Worm (Caenorhabditis elegans) whole organism, L4 larva: Measurements from ENCODE around the gene emb-8.
A peak's percentile ranks its signal among the peaks of the same experiment; 100 is the strongest.

Source experiments
- D1046.2 ChIP-seq: fragments of 200-800 bp; sonication (Bioruptor generic); IDR thresholded peaks from 2 replicates; pipeline ENCODE4 v1.3.6; 2022; ENCODE audit warnings: missing genetic modification characterization, missing compliant biosample characterization
- F37D6.2 ChIP-seq: sonication (generic microtip); optimal IDR thresholded peaks from 2 replicates; lab custom pipeline; 2016; ENCODE audit warnings: mild to moderate bottlenecking, missing genetic modification characterization, missing compliant biosample characterization
- T20F7.1 ChIP-seq: fragments of 200-800 bp; sonication (Bioruptor generic); optimal IDR thresholded peaks from 2 replicates; lab custom pipeline; 2018; ENCODE audit warnings: mild to moderate bottlenecking, missing genetic modification characterization, missing compliant biosample characterization
- Y48G9A.11 ChIP-seq: fragments of 200-800 bp; sonication (Bioruptor generic); IDR thresholded peaks from 2 replicates; pipeline ENCODE4 v1.3.6; 2022; ENCODE audit warnings: missing genetic modification reagents, missing genetic modification characterization, missing compliant biosample characterization
- aha-1 ChIP-seq: fragments of 150-350 bp; peaks from one replicate; lab custom pipeline; 2014; ENCODE audit warnings: missing biosample characterization, missing genetic modification characterization
- aly-2 ChIP-seq: sonication (generic microtip); optimal IDR thresholded peaks from 2 replicates; lab custom pipeline; 2018; ENCODE audit warnings: missing biosample characterization, missing genetic modification characterization
- arid-1 ChIP-seq: fragments of 200-800 bp; sonication (Bioruptor generic); conservative IDR thresholded peaks from 2 replicates; pipeline ENCODE4 v1.3.6; 2022; ENCODE audit warnings: missing genetic modification reagents, missing genetic modification characterization, missing compliant biosample characterization
- ceh-44 ChIP-seq: fragments of 200-800 bp; sonication (Bioruptor generic); IDR thresholded peaks from 2 replicates; pipeline ENCODE4 v1.3.6; 2022; ENCODE audit warnings: missing genetic modification reagents, missing genetic modification characterization, missing compliant biosample characterization
- ces-1 ChIP-seq: fragments of 150-350 bp; sonication (generic microtip); optimal IDR thresholded peaks from 4 replicates; lab custom pipeline; 2014; ENCODE audit warnings: missing biosample characterization, missing genetic modification reagents, missing genetic modification characterization
- daf-12 ChIP-seq: fragments of 150-350 bp; optimal IDR thresholded peaks from 2 replicates; lab custom pipeline; 2014; ENCODE audit warnings: missing biosample characterization, missing genetic modification reagents, missing genetic modification characterization
- daf-16 ChIP-seq, 3 experiments: sonication (generic microtip); optimal IDR thresholded peaks; 2 replicates each; lab custom pipeline; 2016 to 2017; ENCODE audit warnings: missing genetic modification characterization in 3 of 3, missing genetic modification reagents in 3 of 3, mild to moderate bottlenecking in 2 of 3, missing compliant biosample characterization in 2 of 3, missing biosample characterization in 1 of 3, moderate library complexity in 1 of 3
- dmd-6 ChIP-seq: fragments of 200-800 bp; sonication (Bioruptor generic); IDR thresholded peaks from 2 replicates; pipeline ENCODE4 v1.3.6; 2022; ENCODE audit warnings: missing genetic modification reagents, missing genetic modification characterization, missing compliant biosample characterization
- dmd-9 ChIP-seq: fragments of 200-800 bp; sonication (Bioruptor generic); IDR thresholded peaks from 2 replicates; pipeline ENCODE4 v1.3.6; 2022; ENCODE audit warnings: missing genetic modification reagents, missing genetic modification characterization, missing compliant biosample characterization
- dpl-1 ChIP-seq: fragments of 150-350 bp; optimal IDR thresholded peaks from 2 replicates; lab custom pipeline; 2014; ENCODE audit warnings: missing biosample characterization, missing genetic modification reagents, missing genetic modification characterization
- dve-1 ChIP-seq: sonication (generic microtip); optimal IDR thresholded peaks from 2 replicates; lab custom pipeline; 2017; ENCODE audit warnings: antibody characterized with exemption, mild to moderate bottlenecking, missing genetic modification characterization, missing compliant biosample characterization; ENCODE audit not compliant: insufficient read depth
- hlh-11 ChIP-seq: fragments of 200-800 bp; sonication (Bioruptor generic); optimal IDR thresholded peaks from 2 replicates; lab custom pipeline; 2018; ENCODE audit warnings: mild to moderate bottlenecking, missing genetic modification characterization, missing compliant biosample characterization
- jun-1 ChIP-seq: fragments of 150-350 bp; optimal IDR thresholded peaks from 2 replicates; lab custom pipeline; 2014; ENCODE audit warnings: missing biosample characterization, missing genetic modification reagents, missing genetic modification characterization
- lim-7 ChIP-seq: fragments of 200-800 bp; sonication (Bioruptor generic); IDR thresholded peaks from 2 replicates; pipeline ENCODE4 v1.3.6; 2022; ENCODE audit warnings: missing genetic modification characterization, missing compliant biosample characterization
- lin-13 ChIP-seq: fragments of 150-350 bp; optimal IDR thresholded peaks from 2 replicates; lab custom pipeline; 2014; ENCODE audit warnings: missing biosample characterization, missing genetic modification reagents, missing genetic modification characterization
- lin-15B ChIP-seq: fragments of 150-350 bp; sonication (generic microtip); optimal IDR thresholded peaks from 3 replicates; lab custom pipeline; 2014; ENCODE audit warnings: missing biosample characterization, missing genetic modification characterization
- lin-38 ChIP-seq: fragments of 200-800 bp; sonication (Bioruptor generic); IDR thresholded peaks from 2 replicates; pipeline ENCODE4 v1.3.6; 2022; ENCODE audit warnings: missing genetic modification reagents, missing genetic modification characterization, missing compliant biosample characterization
- lir-3 ChIP-seq: sonication (generic microtip); optimal IDR thresholded peaks from 2 replicates; lab custom pipeline; 2016; ENCODE audit warnings: mild to moderate bottlenecking, missing genetic modification characterization, missing compliant biosample characterization
- lsy-2 ChIP-seq, 2 experiments: fragments of 150-350 bp in 1 of 2; sonication (generic microtip) in 1 of 2; optimal IDR thresholded peaks; 2 replicates each; lab custom pipeline; 2014 to 2017; ENCODE audit warnings: missing biosample characterization in 2 of 2, missing genetic modification characterization in 2 of 2
- madf-5 ChIP-seq, 2 experiments: fragments of 200-800 bp; sonication (Bioruptor generic); IDR thresholded peaks; 2 replicates each; pipeline ENCODE4 v1.3.6; 2022; ENCODE audit warnings: missing compliant biosample characterization in 2 of 2, missing genetic modification characterization in 2 of 2
- mep-1 ChIP-seq: fragments of 150-350 bp; sonication (generic microtip); optimal IDR thresholded peaks from 3 replicates; lab custom pipeline; 2014; ENCODE audit warnings: missing biosample characterization, missing genetic modification characterization
- mes-2 ChIP-seq: sonication (generic microtip); optimal IDR thresholded peaks from 2 replicates; lab custom pipeline; 2016; ENCODE audit warnings: missing genotype, mild to moderate bottlenecking, missing genetic modification characterization, missing compliant biosample characterization; ENCODE audit not compliant: poor library complexity, severe bottlenecking
- nhr-102 ChIP-seq: sonication (generic microtip); optimal IDR thresholded peaks from 2 replicates; lab custom pipeline; 2016; ENCODE audit warnings: mild to moderate bottlenecking, missing genetic modification characterization, moderate library complexity, missing compliant biosample characterization
- nhr-11 ChIP-seq: fragments of 150-350 bp; optimal IDR thresholded peaks from 2 replicates; lab custom pipeline; 2014; ENCODE audit warnings: missing biosample characterization, missing genetic modification characterization
- nhr-237 ChIP-seq: sonication (generic microtip); optimal IDR thresholded peaks from 2 replicates; lab custom pipeline; 2017; ENCODE audit warnings: missing biosample characterization, missing genetic modification characterization
- nhr-28 ChIP-seq: fragments of 150-350 bp; optimal IDR thresholded peaks from 2 replicates; lab custom pipeline; 2014; ENCODE audit warnings: missing biosample characterization, missing genetic modification characterization
- nhr-41 ChIP-seq: fragments of 200-800 bp; sonication (Bioruptor generic); IDR thresholded peaks from 2 replicates; pipeline ENCODE4 v1.3.6; 2022; ENCODE audit warnings: missing genetic modification reagents, missing genetic modification characterization, missing compliant biosample characterization
- nhr-76 ChIP-seq: fragments of 150-350 bp; optimal IDR thresholded peaks from 2 replicates; lab custom pipeline; 2014; ENCODE audit warnings: missing biosample characterization, missing genetic modification characterization
- nhr-77 ChIP-seq: fragments of 150-350 bp; optimal IDR thresholded peaks from 2 replicates; lab custom pipeline; 2014; ENCODE audit warnings: missing biosample characterization, missing genetic modification characterization
- pha-4 ChIP-seq, 2 experiments: fragments of 150-350 bp in 1 of 2; fragments of 200-800 bp in 1 of 2; sonication (Bioruptor generic) in 1 of 2; IDR thresholded peaks in 1 of 2; optimal IDR thresholded peaks in 1 of 2; 2 replicates each; pipeline versions ENCODE4 v1.3.6 to Lab custom; 2014 to 2022; ENCODE audit warnings: missing genetic modification characterization in 2 of 2, missing genetic modification reagents in 2 of 2, missing biosample characterization in 1 of 2, missing compliant biosample characterization in 1 of 2
- pqm-1 ChIP-seq: sonication (generic microtip); optimal IDR thresholded peaks from 2 replicates; lab custom pipeline; 2017; ENCODE audit warnings: missing biosample characterization, missing genetic modification characterization
- set-16 ChIP-seq: fragments of 200-800 bp; sonication (Bioruptor generic); IDR thresholded peaks from 2 replicates; pipeline ENCODE4 v1.3.6; 2022; ENCODE audit warnings: missing genetic modification reagents, missing genetic modification characterization, missing compliant biosample characterization
- snpc-1.2 ChIP-seq: fragments of 200-800 bp; sonication (Bioruptor generic); IDR thresholded peaks from 2 replicates; pipeline ENCODE4 v1.3.6; 2022; ENCODE audit warnings: missing genetic modification reagents, missing genetic modification characterization, missing compliant biosample characterization
- snpc-4 ChIP-seq: fragments of 150-350 bp; optimal IDR thresholded peaks from 2 replicates; lab custom pipeline; 2014; ENCODE audit warnings: missing biosample characterization, missing genetic modification characterization
- spr-1 ChIP-seq: sonication (generic microtip); optimal IDR thresholded peaks from 2 replicates; lab custom pipeline; 2016; ENCODE audit warnings: mild to moderate bottlenecking, missing genetic modification characterization, missing compliant biosample characterization
- spr-3 ChIP-seq: fragments of 200-800 bp; sonication (Bioruptor generic); optimal IDR thresholded peaks from 2 replicates; lab custom pipeline; 2018; ENCODE audit warnings: mild to moderate bottlenecking, missing genetic modification characterization, missing compliant biosample characterization
- unc-130 ChIP-seq: sonication (generic microtip); optimal IDR thresholded peaks from 2 replicates; lab custom pipeline; 2016; ENCODE audit warnings: missing genetic modification reagents, missing genetic modification characterization, missing compliant biosample characterization
- unc-39 ChIP-seq: sonication (generic microtip); optimal IDR thresholded peaks from 2 replicates; lab custom pipeline; 2017; ENCODE audit warnings: missing biosample characterization, missing genetic modification characterization
- unc-62 ChIP-seq, 3 experiments: fragments of 150-350 bp in 1 of 3; sonication (generic microtip); optimal IDR thresholded peaks in 2 of 3; peaks in 1 of 3; 1 replicate in 1 of 3; 2 replicates in 2 of 3; lab custom pipeline; 2014 to 2017; ENCODE audit warnings: missing biosample characterization in 3 of 3, missing genetic modification characterization in 3 of 3, missing genetic modification reagents in 3 of 3, missing genotype in 1 of 3
- ztf-11 ChIP-seq: fragments of 150-350 bp; optimal IDR thresholded peaks from 2 replicates; lab custom pipeline; 2014; ENCODE audit warnings: missing biosample characterization, missing genetic modification characterization
- ztf-7 ChIP-seq: fragments of 150-350 bp; optimal IDR thresholded peaks from 2 replicates; lab custom pipeline; 2014; ENCODE audit warnings: missing biosample characterization, missing genetic modification characterization

Gene emb-8

DNA sequence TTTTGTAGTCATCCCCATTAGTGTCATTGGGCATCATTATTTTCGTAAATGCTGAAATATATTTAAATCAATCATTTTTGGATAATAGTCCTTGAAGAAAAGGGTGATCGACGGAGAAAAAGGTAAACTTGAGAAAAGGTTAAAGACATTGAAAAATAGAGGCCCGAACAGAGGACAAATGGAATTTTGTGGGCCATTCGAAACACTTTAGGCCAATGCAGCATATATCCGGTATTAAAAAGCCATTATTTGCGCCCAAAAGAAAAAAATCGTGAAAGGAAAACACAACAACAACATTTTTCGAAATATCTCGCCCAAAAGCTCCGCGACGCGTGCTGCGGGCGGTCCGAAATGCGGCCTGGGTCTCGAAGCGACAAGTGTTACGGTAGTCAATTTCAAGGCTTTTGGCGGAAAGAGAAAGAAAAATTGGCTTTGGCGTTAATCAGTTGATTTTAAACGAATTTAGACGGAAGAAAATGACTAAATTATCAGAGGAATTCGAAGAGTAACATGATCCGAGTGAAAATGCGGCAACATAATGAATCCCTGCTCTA lies 7.5 kb upstream of the emb-8 start, which contains the start of gene morc-1:
Gene morc-1 (minus strand): TSS at position 51 of the 554 bp plus-strand sequence.
- TF ChIP-seq unc-130 (GFP tag; lab: Kevin White, UChicago), result peak; percentile 15
- no peak for TF ChIP-seq dpl-1 (GFP tag; lab: Kevin White, UChicago)
- TF ChIP-seq Y48G9A.11 (GFP tag; lab: Robert Waterston, UW), result 0 out of 2 replicates have a peak, but pooled peaks have one; percentile 14
- TF ChIP-seq nhr-77, result no peak
- TF ChIP-seq aly-2 (tag; lab: Kevin White, UChicago), result no peak
- no peak for TF ChIP-seq lim-7 (GFP tag; lab: Robert Waterston, UW)
- no peak for TF ChIP-seq set-16 (GFP tag; lab: Robert Waterston, UW)
- TF ChIP-seq mes-2, result peak; percentile 34
- TF ChIP-seq lsy-2 (tag; optimal IDR thresholded peaks at IDR 0.05; lab: Kevin White, UChicago), result peak in 1 of 2 experiments; percentile 49
- TF ChIP-seq aha-1 (tag; lab: Kevin White, UChicago), result peak; percentile 81
- TF ChIP-seq unc-62 (GFP tag; optimal IDR thresholded peaks at IDR 0.05 in 1 of 2; lab: Kevin White, UChicago), result no peak
- TF ChIP-seq unc-62 (tag; optimal IDR thresholded peaks at IDR 0.05; lab: Kevin White, UChicago), result no peak

DNA sequence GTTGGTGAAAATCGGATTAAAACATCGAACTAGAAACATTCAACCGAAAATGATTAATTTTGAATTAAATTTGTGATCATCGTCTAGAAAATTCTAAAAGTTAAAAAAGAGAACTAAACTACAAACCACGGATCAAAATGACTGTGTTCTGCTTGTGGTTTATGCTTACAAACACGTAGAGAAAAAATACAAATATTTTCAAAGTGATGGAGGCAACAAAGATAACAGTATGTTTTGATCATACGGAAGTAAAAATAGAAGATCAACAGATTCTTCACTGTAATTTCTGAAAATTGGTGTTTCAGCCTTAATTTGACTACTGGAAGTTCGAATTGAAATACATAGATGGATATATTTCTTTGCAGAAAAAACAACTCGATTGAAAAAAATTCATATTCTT lies 3.8 kb upstream of the emb-8 start:
- TF ChIP-seq nhr-76 (tag; lab: Kevin White, UChicago) (no peak), dve-1 (tag; lab: Kevin White, UChicago) (peak; percentile 29), F37D6.2 (tag; lab: Kevin White, UChicago) (no peak), ceh-44 (GFP tag; lab: Robert Waterston, UW) (no peak), lin-15B (tag; lab: Kevin White, UChicago) (no peak), lsy-2 (tag; optimal IDR thresholded peaks at IDR 0.05; lab: Kevin White, UChicago) (no peak), pha-4 (GFP tag; IDR thresholded peaks at IDR 0.05; lab: Robert Waterston, UW) (peak; percentile 36; the same call in 1 of the 2 replicates), pha-4 (tag; optimal IDR thresholded peaks at IDR 0.05; lab: Kevin White, UChicago) (no peak), snpc-1.2 (GFP tag; lab: Robert Waterston, UW) (no peak), lin-13 (GFP tag; lab: Kevin White, UChicago) (peak; percentile 15), spr-3 (no peak), nhr-237 (tag; lab: Kevin White, UChicago) (no peak), daf-16 (GFP tag; optimal IDR thresholded peaks at IDR 0.05; lab: Kevin White, UChicago) (no peak), daf-16 (tag; optimal IDR thresholded peaks at IDR 0.05; lab: Kevin White, UChicago) (peak; percentile 82), mep-1 (peak; percentile 13), nhr-102 (tag; lab: Kevin White, UChicago) (peak; percentile 27), jun-1 (no peak), nhr-28 (tag; lab: Kevin White, UChicago) (peak; percentile 96), dmd-6 (GFP tag; lab: Robert Waterston, UW) (peak; percentile 27; the same call in 1 of the 2 replicates), lin-38 (GFP tag; lab: Robert Waterston, UW) (peak; percentile 46), ztf-7 (tag; lab: Kevin White, UChicago) (no peak), unc-39 (tag; lab: Kevin White, UChicago) (no peak), dmd-9 (GFP tag; lab: Robert Waterston, UW) (no peak)

DNA sequence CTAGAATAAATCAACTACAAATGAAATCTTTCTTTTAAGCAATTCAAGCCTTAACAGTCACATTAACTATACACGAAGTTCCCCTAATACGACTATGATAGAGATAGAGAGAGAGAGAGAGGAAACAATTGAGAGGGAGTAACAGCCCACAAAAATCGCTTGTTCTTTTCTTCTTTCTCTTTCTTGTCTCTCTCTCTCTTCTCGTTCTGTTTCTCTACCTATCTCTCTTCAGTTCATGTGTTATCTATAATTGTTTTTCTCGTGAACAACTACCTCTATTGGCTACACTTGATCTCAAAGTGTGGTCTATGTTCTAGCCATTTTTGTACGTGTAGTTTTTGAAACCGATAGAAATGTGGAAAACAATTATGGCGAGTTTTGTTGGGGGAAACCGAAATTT lies 3.2 kb upstream of the emb-8 start:
- TF ChIP-seq T20F7.1 (peak; percentile 46), pqm-1 (tag; lab: Kevin White, UChicago) (peak; percentile 54), nhr-11 (peak; percentile 85), unc-62 (GFP tag; optimal IDR thresholded peaks at IDR 0.05 in 1 of 2; lab: Kevin White, UChicago) (no peak), unc-62 (tag; optimal IDR thresholded peaks at IDR 0.05; lab: Kevin White, UChicago) (no peak), aly-2 (tag; lab: Kevin White, UChicago) (no peak), daf-12 (tag; lab: Kevin White, UChicago) (no peak), snpc-1.2 (GFP tag; lab: Robert Waterston, UW) (no peak), daf-16 (GFP tag; optimal IDR thresholded peaks at IDR 0.05; lab: Kevin White, UChicago) (no peak), daf-16 (tag; optimal IDR thresholded peaks at IDR 0.05; lab: Kevin White, UChicago) (peak; percentile 85), nhr-41 (no peak), lir-3 (tag; lab: Kevin White, UChicago) (no peak), arid-1 (GFP tag; lab: Robert Waterston, UW) (no peak), aha-1 (tag; lab: Kevin White, UChicago) (peak; percentile 64), lin-15B (tag; lab: Kevin White, UChicago) (no peak), snpc-4 (tag; lab: Kevin White, UChicago) (no peak), ztf-11 (tag; lab: Kevin White, UChicago) (no peak), dmd-6 (GFP tag; lab: Robert Waterston, UW) (peak; percentile 69), lsy-2 (tag; optimal IDR thresholded peaks at IDR 0.05; lab: Kevin White, UChicago) (peak; percentile 19 to 55), spr-1 (tag; lab: Kevin White, UChicago) (no peak), madf-5 (GFP tag; IDR thresholded peaks at IDR 0.05; lab: Robert Waterston, UW) (no peak), hlh-11 (tag; lab: Kevin White, UChicago) (peak; percentile 83), ces-1 (GFP tag; lab: Kevin White, UChicago) (no peak), ztf-7 (tag; lab: Kevin White, UChicago) (peak; percentile 25), D1046.2 (GFP tag; lab: Robert Waterston, UW) (no peak)
